Worm (Caenorhabditis elegans): Measurements from ENCODE around the gene pepm-1.

pepm-1 gene

DNA sequence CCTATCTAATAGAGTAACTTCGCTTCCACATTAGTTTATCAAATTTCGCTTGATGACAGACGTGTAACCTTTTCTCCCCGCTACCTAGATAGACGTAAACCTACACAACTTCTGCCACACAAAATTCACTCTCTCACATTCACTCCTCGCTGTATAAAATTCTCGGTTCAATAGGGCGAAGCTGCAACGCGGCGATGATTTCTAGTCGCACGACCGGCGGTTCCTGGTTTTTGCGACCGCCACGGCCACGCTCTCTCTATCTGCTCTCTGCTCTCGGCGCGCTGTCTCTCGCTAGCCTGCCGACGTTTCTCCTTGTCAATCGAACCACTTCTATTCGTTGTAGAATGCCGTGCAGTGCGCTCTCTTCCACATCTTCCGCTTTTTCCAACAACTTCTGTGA is 22.0 kb downstream of the pepm-1 start (continued):
- TF ChIP-seq madf-10 (tag; optimal IDR thresholded peaks at IDR 0.05) (peak; percentile 98), chd-7 (tag; optimal IDR thresholded peaks at IDR 0.05) (peak; percentile 23), egl-18 (GFP tag; IDR thresholded peaks at IDR 0.05) (no peak), ets-4 (GFP tag; optimal IDR thresholded peaks at IDR 0.05) (peak; percentile 84), rec-8 (tag; optimal IDR thresholded peaks at IDR 0.05) (no peak), hlh-12 (tag; optimal IDR thresholded peaks at IDR 0.05) (no peak), him-1 (tag; optimal IDR thresholded peaks at IDR 0.05) (no peak), sptf-2 (GFP tag; optimal IDR thresholded peaks at IDR 0.05) (no peak), F49E8.2 (tag; optimal IDR thresholded peaks at IDR 0.05; ENCODE audit: insufficient read depth) (no peak), ceh-91 (GFP tag; IDR thresholded peaks at IDR 0.05) (no peak), nhr-179 (tag; optimal IDR thresholded peaks at IDR 0.05) (no peak), efl-1 (GFP tag; optimal IDR thresholded peaks at IDR 0.05) (peak; percentile 44), die-1 (tag; optimal IDR thresholded peaks at IDR 0.05) (peak; percentile 26), gei-17 (GFP tag; optimal IDR thresholded peaks at IDR 0.05) (no peak), tbp1 (GFP tag; optimal IDR thresholded peaks at IDR 0.05) (peak; percentile 58), ztf-22 (GFP tag; optimal IDR thresholded peaks at IDR 0.05) (peak; percentile 36), attf-3 (GFP tag; conservative IDR thresholded peaks at IDR 0.05) (0 out of 2 replicates have a peak, but pooled peaks have one; percentile 32), tbx-9 (tag; optimal IDR thresholded peaks at IDR 0.05; ENCODE audit: borderline replicate concordance) (no peak), ztf-3 (GFP tag; optimal IDR thresholded peaks at IDR 0.05) (no peak), let-526 (GFP tag; IDR thresholded peaks at IDR 0.05) (0 out of 2 replicates have a peak, but pooled peaks have one; percentile 38), nfya-2 (GFP tag; IDR thresholded peaks at IDR 0.05) (no peak), F22D6.2 (tag; optimal IDR thresholded peaks at IDR 0.05) (no peak), B0336.3 (GFP tag; IDR thresholded peaks at IDR 0.05) (peak; percentile 71), egrh-3 (GFP tag; IDR thresholded peaks at IDR 0.05) (peak; percentile 89), nhr-80 (tag; optimal IDR thresholded peaks at IDR 0.05) (peak; percentile 99), ztf-18 (tag; optimal IDR thresholded peaks at IDR 0.05) (peak; percentile 86), xnd-1 (tag; optimal IDR thresholded peaks at IDR 0.05) (no peak), madf-3 (GFP tag; IDR thresholded peaks at IDR 0.05) (0 out of 2 replicates have a peak, but pooled peaks have one; percentile 18), ceh-40 (GFP tag; IDR thresholded peaks at IDR 0.05) (0 out of 2 replicates have a peak, but pooled peaks have one; percentile 23), dpff-1 (tag; optimal IDR thresholded peaks at IDR 0.05) (no peak), Y95B8A.8 (GFP tag; IDR thresholded peaks at IDR 0.05) (no peak), madf-8 (GFP tag; conservative IDR thresholded peaks at IDR 0.05) (no peak), hsf-1 (GFP tag; IDR thresholded peaks at IDR 0.05) (no peak), B0035.1 (tag; optimal IDR thresholded peaks at IDR 0.05) (peak; percentile 39), attf-6 (GFP tag; IDR thresholded peaks at IDR 0.05) (no peak), pbrm-1 (GFP tag; IDR thresholded peaks at IDR 0.05) (peak; percentile 68; the same call in 1 of the 2 replicates), F55B11.4 (tag; optimal IDR thresholded peaks at IDR 0.05; ENCODE audit: borderline replicate concordance, insufficient read depth) (no peak), lir-1 (GFP tag; conservative IDR thresholded peaks at IDR 0.05) (0 out of 2 replicates have a peak, but pooled peaks have one; percentile 47), rpc-1 (optimal IDR thresholded peaks at IDR 0.05) (no peak), rpc-1 (tag; optimal IDR thresholded peaks at IDR 0.05) (no peak), F57A8.1 (GFP tag; optimal IDR thresholded peaks at IDR 0.05) (no peak), ama-1 (optimal IDR thresholded peaks at IDR 0.05) (no peak), ama-1 (GFP tag; optimal IDR thresholded peaks at IDR 0.05) (peak in 1 of 2 experiments; percentile 23), dpl-1 (GFP tag; optimal IDR thresholded peaks at IDR 0.05) (peak; percentile 1), unc-130 (GFP tag; optimal IDR thresholded peaks at IDR 0.05) (no peak), mxl-1 (tag; optimal IDR thresholded peaks at IDR 0.05) (no peak), ccch-3 (GFP tag; optimal IDR thresholded peaks at IDR 0.05) (no peak), hrde-1 (tag; optimal IDR thresholded peaks at IDR 0.05; ENCODE audit: borderline replicate concordance) (no peak), nfya-1 (tag; optimal IDR thresholded peaks at IDR 0.05; ENCODE audit: borderline replicate concordance, insufficient read depth) (no peak), T26A5.8 (tag; optimal IDR thresholded peaks at IDR 0.05) (no peak)
